Worm (Caenorhabditis elegans) whole organism, L3 larva: ENCODE results near the gene ndc-80.

ENCODE experiments used
- ama-1 ChIP-seq: fragments of 150-350 bp; optimal IDR thresholded peaks from 2 replicates; lab custom pipeline; 2018
- lin-39 ChIP-seq: fragments of 150-350 bp; optimal IDR thresholded peaks from 2 replicates; lab custom pipeline; 2018; ENCODE audit warnings: missing biosample characterization, missing genetic modification reagents, missing genetic modification characterization
- nfya-1 ChIP-seq: sonication (generic microtip); optimal IDR thresholded peaks from 2 replicates; lab custom pipeline; 2017; ENCODE audit warnings: missing genetic modification characterization, mild to moderate bottlenecking, missing compliant biosample characterization, antibody characterized with exemption, moderate library complexity; ENCODE audit not compliant: insufficient read depth
- nhr-12 ChIP-seq: fragments of 150-350 bp; optimal IDR thresholded peaks from 2 replicates; lab custom pipeline; 2014; ENCODE audit warnings: missing biosample characterization, missing genetic modification characterization
- nhr-28 ChIP-seq: fragments of 150-350 bp; optimal IDR thresholded peaks from 2 replicates; lab custom pipeline; 2014; ENCODE audit warnings: missing biosample characterization, missing genetic modification characterization
- unc-39 ChIP-seq: sonication (generic microtip); optimal IDR thresholded peaks from 4 replicates; lab custom pipeline; 2017; ENCODE audit warnings: missing biosample characterization, missing genetic modification characterization
- unc-62 ChIP-seq: fragments of 150-350 bp; sonication (generic microtip); optimal IDR thresholded peaks from 4 replicates; lab custom pipeline; 2014; ENCODE audit warnings: missing biosample characterization, missing genetic modification reagents, missing genetic modification characterization

ce11 chrIV:10072527-10072926, 13.4 kb upstream of the ndc-80 start, which contains the start of gene W01B6.3:
- TF ChIP-seq nhr-28 (tag; lab: Kevin White, UChicago) (no peak), ama-1 (lab: Kevin White, UChicago) (no peak), nfya-1 (no peak), unc-62 (GFP tag; lab: Kevin White, UChicago) (no peak), unc-39 (tag; lab: Kevin White, UChicago) (no peak), nhr-12 (tag; lab: Kevin White, UChicago) (no peak), lin-39 (tag; lab: Kevin White, UChicago) (no peak)
